Worm (Caenorhabditis elegans) whole organism, L4/young adult: ENCODE results near the gene ZK1128.7.

Experiments used
- W03F9.2 ChIP-seq: fragments of 150-350 bp; optimal IDR thresholded peaks from 2 replicates; lab custom pipeline; 2014; ENCODE audit warnings: missing biosample characterization, missing genetic modification characterization
- dao-5 ChIP-seq: sonication (generic microtip); optimal IDR thresholded peaks from 2 replicates; lab custom pipeline; 2016; ENCODE audit warnings: missing genotype, missing genetic modification characterization, moderate library complexity, missing compliant biosample characterization
- him-1 ChIP-seq: sonication (generic microtip); optimal IDR thresholded peaks from 2 replicates; lab custom pipeline; 2016; ENCODE audit warnings: missing genotype, missing genetic modification reagents, missing genetic modification characterization, missing compliant biosample characterization

ce11 chrIII:10186160-10186559 is 49.4 kb downstream of the ZK1128.7 start, which contains the start of gene unc-47:
- no peak for TF ChIP-seq dao-5
- no peak for TF ChIP-seq W03F9.2
- TF ChIP-seq him-1 (tag; lab: Kevin White, UChicago): no peak
